Worm (Caenorhabditis elegans): ENCODE data around the gene C02F5.5.

Gene C02F5.5

ce11 chrIII:8235880-8236279 is at the start of gene C02F5.5:
C02F5.5 (plus strand) TSS chrIII:8236180.
- TF ChIP-seq nhr-12 (tag; optimal IDR thresholded peaks at IDR 0.05) (no peak), nhr-77 (tag; optimal IDR thresholded peaks at IDR 0.05) (no peak), mdl-1 (tag; optimal IDR thresholded peaks at IDR 0.05) (no peak), snpc-4 (tag; optimal IDR thresholded peaks at IDR 0.05) (no peak), ceh-16 (tag; optimal IDR thresholded peaks at IDR 0.05) (no peak), aly-2 (tag; optimal IDR thresholded peaks at IDR 0.05) (no peak), alr-1 (tag; optimal IDR thresholded peaks at IDR 0.05) (no peak)

ce11 chrIII:8190505-8190904 is 45.5 kb upstream of the C02F5.5 start, which contains the start of gene C50C3.19:
C50C3.19 (plus strand) TSS chrIII:8190805.
- TF ChIP-seq blmp-1 (tag; optimal IDR thresholded peaks at IDR 0.05; ENCODE audit: insufficient read depth), result no peak
- TF ChIP-seq ztf-11 (tag; optimal IDR thresholded peaks at IDR 0.05), result no peak
- no peak for TF ChIP-seq mbf-1 (tag; optimal IDR thresholded peaks at IDR 0.05)
- TF ChIP-seq mdl-1 (tag; optimal IDR thresholded peaks at IDR 0.05), result no peak
- TF ChIP-seq elt-3 (tag; optimal IDR thresholded peaks at IDR 0.05), result no peak
- no peak for TF ChIP-seq lsy-2 (tag; optimal IDR thresholded peaks at IDR 0.05)
- no peak for TF ChIP-seq nhr-23 (tag; optimal IDR thresholded peaks at IDR 0.05)
- no peak for TF ChIP-seq unc-55 (GFP tag; optimal IDR thresholded peaks at IDR 0.05)
- TF ChIP-seq gmeb-1 (tag; optimal IDR thresholded peaks at IDR 0.05), result no peak
- TF ChIP-seq unc-62 (GFP tag; optimal IDR thresholded peaks at IDR 0.05), result no peak
- TF ChIP-seq skn-1 (tag; optimal IDR thresholded peaks at IDR 0.05), result no peak
- no peak for TF ChIP-seq nhr-77 (tag; optimal IDR thresholded peaks at IDR 0.05)
- TF ChIP-seq peb-1 (tag; optimal IDR thresholded peaks at IDR 0.05), result no peak
- TF ChIP-seq F13H6.1 (tag; optimal IDR thresholded peaks at IDR 0.05), result no peak
- TF ChIP-seq mab-5 (tag; optimal IDR thresholded peaks at IDR 0.05), result no peak
- TF ChIP-seq alr-1 (tag; optimal IDR thresholded peaks at IDR 0.05), result no peak
- no peak for TF ChIP-seq dmd-4 (tag; optimal IDR thresholded peaks at IDR 0.05)
- TF ChIP-seq R02D3.7 (tag; optimal IDR thresholded peaks at IDR 0.05), result no peak
- TF ChIP-seq zag-1 (tag; optimal IDR thresholded peaks at IDR 0.05), result no peak

- TF ChIP-seq mbf-1 (tag; optimal IDR thresholded peaks at IDR 0.05), result no peak
- TF ChIP-seq ZK546.5 (tag; optimal IDR thresholded peaks at IDR 0.05), result no peak
- TF ChIP-seq blmp-1 (tag; optimal IDR thresholded peaks at IDR 0.05; ENCODE audit: insufficient read depth), result no peak
- no peak for TF ChIP-seq elt-3 (tag; optimal IDR thresholded peaks at IDR 0.05)
- TF ChIP-seq nhr-21 (tag; optimal IDR thresholded peaks at IDR 0.05), result no peak
- TF ChIP-seq mab-5 (tag; optimal IDR thresholded peaks at IDR 0.05), result no peak
- no peak for TF ChIP-seq nhr-11 (tag; optimal IDR thresholded peaks at IDR 0.05)
- TF ChIP-seq unc-62 (GFP tag; optimal IDR thresholded peaks at IDR 0.05), result no peak
- TF ChIP-seq snpc-4 (tag; optimal IDR thresholded peaks at IDR 0.05), result no peak
- TF ChIP-seq lin-39 (tag; optimal IDR thresholded peaks at IDR 0.05), result no peak
- TF ChIP-seq C34F6.9 (tag; optimal IDR thresholded peaks at IDR 0.05), result no peak
- TF ChIP-seq nhr-25 (tag; optimal IDR thresholded peaks at IDR 0.05), result no peak
- no peak for TF ChIP-seq peb-1 (tag; optimal IDR thresholded peaks at IDR 0.05)
- TF ChIP-seq nhr-10 (tag; optimal IDR thresholded peaks at IDR 0.05), result no peak
- no peak for TF ChIP-seq ceh-82 (tag; optimal IDR thresholded peaks at IDR 0.05)
These were observed 44.3 kb upstream of the C02F5.5 start, which contains the start of gene C50C3.1 for ce11 chrIII:8191695-8192094. C50C3.1 (plus strand) TSS chrIII:8191995.

ce11 chrIII:8199060-8199459 is 36.9 kb upstream of the C02F5.5 start:
- TF ChIP-seq ZK546.5 (tag; optimal IDR thresholded peaks at IDR 0.05), result no peak
- no peak for TF ChIP-seq fos-1 (tag; optimal IDR thresholded peaks at IDR 0.05)
- no peak for TF ChIP-seq mab-5 (tag; optimal IDR thresholded peaks at IDR 0.05)
- TF ChIP-seq nhr-6 (tag; optimal IDR thresholded peaks at IDR 0.05), result no peak
- no peak for TF ChIP-seq ztf-11 (tag; optimal IDR thresholded peaks at IDR 0.05)
- no peak for TF ChIP-seq aly-2 (tag; optimal IDR thresholded peaks at IDR 0.05)
- TF ChIP-seq R02D3.7 (tag; optimal IDR thresholded peaks at IDR 0.05), result no peak
- no peak for TF ChIP-seq nhr-10 (tag; optimal IDR thresholded peaks at IDR 0.05)
- no peak for TF ChIP-seq nhr-21 (tag; optimal IDR thresholded peaks at IDR 0.05)
- no peak for TF ChIP-seq zag-1 (tag; optimal IDR thresholded peaks at IDR 0.05)
- no peak for TF ChIP-seq ceh-82 (tag; optimal IDR thresholded peaks at IDR 0.05)
- no peak for TF ChIP-seq crh-2 (tag; optimal IDR thresholded peaks at IDR 0.05)
- no peak for TF ChIP-seq nhr-12 (tag; optimal IDR thresholded peaks at IDR 0.05)

DNA sequence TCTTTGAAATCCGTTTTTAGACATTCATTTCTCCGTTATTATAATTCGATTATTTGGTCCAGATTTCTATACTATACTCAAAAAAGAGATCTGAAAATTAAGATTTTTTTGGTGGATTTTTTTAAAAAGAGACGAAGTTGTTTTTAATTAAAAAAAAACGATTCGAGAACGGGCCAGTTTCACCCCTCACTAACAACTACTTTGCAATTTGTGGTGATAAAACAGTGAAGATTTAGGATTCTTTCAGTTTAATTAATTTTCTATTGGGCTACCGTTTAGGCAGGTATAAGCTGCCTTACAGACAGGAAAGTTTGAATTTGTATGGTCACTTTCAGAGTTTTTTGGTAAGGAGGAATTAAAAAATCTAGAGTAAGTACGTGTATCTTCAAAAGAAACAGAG is 34.9 kb upstream of the C02F5.5 start, which contains the start of gene unc-36:
Gene unc-36 (minus strand): TSS at position 101 of the 400 bp plus-strand sequence.
- TF ChIP-seq mbf-1 (tag; optimal IDR thresholded peaks at IDR 0.05) (no peak), crh-2 (tag; optimal IDR thresholded peaks at IDR 0.05) (no peak), sma-3 (GFP tag; optimal IDR thresholded peaks at IDR 0.05) (no peak), skn-1 (tag; optimal IDR thresholded peaks at IDR 0.05) (no peak), elt-3 (tag; optimal IDR thresholded peaks at IDR 0.05) (no peak)
